Worm (Caenorhabditis elegans) whole organism, mixed stage, embryonic: ENCODE measurements around the gene F42A9.17.

Experiments
- M03D4.4 ChIP-seq: sonication (generic microtip); optimal IDR thresholded peaks from 2 replicates; lab custom pipeline; 2017; ENCODE audit warnings: mild to moderate bottlenecking, missing genetic modification characterization, missing compliant biosample characterization
- bed-3 ChIP-seq: fragments of 200-800 bp; sonication (Bioruptor generic); optimal IDR thresholded peaks from 3 replicates; lab custom pipeline; 2018; ENCODE audit warnings: mild to moderate bottlenecking, missing genetic modification characterization, moderate library complexity, missing compliant biosample characterization
- blmp-1 ChIP-seq: fragments of 150-350 bp; optimal IDR thresholded peaks from 2 replicates; lab custom pipeline; 2014; ENCODE audit warnings: missing biosample characterization, missing genetic modification characterization
- ceh-39 ChIP-seq: fragments of 150-350 bp; optimal IDR thresholded peaks from 2 replicates; lab custom pipeline; 2014; ENCODE audit warnings: missing biosample characterization, missing genetic modification characterization
- ceh-43 ChIP-seq: fragments of 200-800 bp; sonication (Bioruptor generic); optimal IDR thresholded peaks from 2 replicates; lab custom pipeline; 2018; ENCODE audit warnings: mild to moderate bottlenecking, missing genetic modification characterization, moderate library complexity, missing compliant biosample characterization
- ces-1 ChIP-seq: fragments of 150-350 bp; optimal IDR thresholded peaks from 2 replicates; lab custom pipeline; 2014; ENCODE audit warnings: missing biosample characterization, missing genetic modification reagents, missing genetic modification characterization
- cnd-1 ChIP-seq: fragments of 200-800 bp; sonication (Bioruptor generic); optimal IDR thresholded peaks from 2 replicates; lab custom pipeline; 2018; ENCODE audit warnings: mild to moderate bottlenecking, missing genetic modification characterization, missing compliant biosample characterization
- drap-1 ChIP-seq: fragments of 200-800 bp; sonication (Bioruptor generic); optimal IDR thresholded peaks from 3 replicates; lab custom pipeline; 2018; ENCODE audit warnings: mild to moderate bottlenecking, missing genetic modification characterization, missing compliant biosample characterization
- elt-3 ChIP-seq: fragments of 150-350 bp; optimal IDR thresholded peaks from 2 replicates; lab custom pipeline; 2014; ENCODE audit warnings: missing biosample characterization, missing genetic modification characterization
- flh-1 ChIP-seq: fragments of 200-800 bp; sonication (Bioruptor generic); optimal IDR thresholded peaks from 2 replicates; lab custom pipeline; 2018; ENCODE audit warnings: mild to moderate bottlenecking, missing genetic modification characterization, moderate library complexity, missing compliant biosample characterization
- ham-2 ChIP-seq: fragments of 200-800 bp; sonication (Bioruptor generic); optimal IDR thresholded peaks from 2 replicates; lab custom pipeline; 2018; ENCODE audit warnings: mild to moderate bottlenecking, missing genetic modification characterization, missing compliant biosample characterization
- hlh-1 ChIP-seq: fragments of 150-350 bp; optimal IDR thresholded peaks from 2 replicates; lab custom pipeline; 2014; ENCODE audit warnings: missing biosample characterization, missing genetic modification reagents, missing genetic modification characterization
- lin-13 ChIP-seq: fragments of 150-350 bp; optimal IDR thresholded peaks from 2 replicates; lab custom pipeline; 2014; ENCODE audit warnings: missing biosample characterization, missing genetic modification characterization
- lin-32 ChIP-seq: fragments of 200-800 bp; sonication (Bioruptor generic); optimal IDR thresholded peaks from 2 replicates; lab custom pipeline; 2018; ENCODE audit warnings: mild to moderate bottlenecking, missing genetic modification characterization, missing compliant biosample characterization
- lsy-2 ChIP-seq: fragments of 150-350 bp; optimal IDR thresholded peaks from 2 replicates; lab custom pipeline; 2014; ENCODE audit warnings: missing biosample characterization, missing genetic modification characterization
- mab-5 ChIP-seq: fragments of 150-350 bp; optimal IDR thresholded peaks from 2 replicates; lab custom pipeline; 2014; ENCODE audit warnings: missing biosample characterization, missing genetic modification characterization
- mep-1 ChIP-seq: fragments of 150-350 bp; optimal IDR thresholded peaks from 2 replicates; lab custom pipeline; 2017; ENCODE audit warnings: missing biosample characterization, missing genetic modification reagents, missing genetic modification characterization, inconsistent platforms
- mls-2 ChIP-seq: sonication (generic microtip); optimal IDR thresholded peaks from 2 replicates; lab custom pipeline; 2016; ENCODE audit warnings: mild to moderate bottlenecking, missing genetic modification characterization, moderate library complexity, missing compliant biosample characterization
- nhr-12 ChIP-seq: fragments of 150-350 bp; optimal IDR thresholded peaks from 2 replicates; lab custom pipeline; 2014; ENCODE audit warnings: missing biosample characterization, missing genetic modification characterization
- nhr-2 ChIP-seq: fragments of 150-350 bp; optimal IDR thresholded peaks from 2 replicates; lab custom pipeline; 2014; ENCODE audit warnings: missing biosample characterization, missing genetic modification characterization
- nhr-237 ChIP-seq: fragments of 150-350 bp; optimal IDR thresholded peaks from 2 replicates; lab custom pipeline; 2014; ENCODE audit warnings: missing biosample characterization, missing genetic modification characterization
- nhr-28 ChIP-seq: fragments of 150-350 bp; optimal IDR thresholded peaks from 2 replicates; lab custom pipeline; 2014; ENCODE audit warnings: missing biosample characterization, missing genetic modification characterization
- nhr-76 ChIP-seq: sonication (generic microtip); optimal IDR thresholded peaks from 2 replicates; lab custom pipeline; 2017; ENCODE audit warnings: missing biosample characterization, missing genetic modification characterization
- pha-4 ChIP-seq: fragments of 150-350 bp; optimal IDR thresholded peaks from 2 replicates; lab custom pipeline; 2018; ENCODE audit warnings: missing biosample characterization, missing genetic modification reagents, missing genetic modification characterization
- sem-2 ChIP-seq: fragments of 200-800 bp; sonication (Bioruptor generic); optimal IDR thresholded peaks from 2 replicates; lab custom pipeline; 2018; ENCODE audit warnings: mild to moderate bottlenecking, missing genetic modification characterization, missing compliant biosample characterization
- snpc-4 ChIP-seq: fragments of 150-350 bp; optimal IDR thresholded peaks from 2 replicates; lab custom pipeline; 2014; ENCODE audit warnings: missing biosample characterization, missing genetic modification characterization
- sptf-1 ChIP-seq: sonication (generic microtip); optimal IDR thresholded peaks from 2 replicates; lab custom pipeline; 2017; ENCODE audit warnings: mild to moderate bottlenecking, missing genetic modification characterization, moderate library complexity, missing compliant biosample characterization
- unc-120 ChIP-seq: sonication (generic microtip); optimal IDR thresholded peaks from 2 replicates; lab custom pipeline; 2017; ENCODE audit warnings: missing genetic modification characterization, missing compliant biosample characterization; ENCODE audit not compliant: poor library complexity, severe bottlenecking
- unc-39 ChIP-seq: fragments of 150-350 bp; optimal IDR thresholded peaks from 2 replicates; lab custom pipeline; 2014; ENCODE audit warnings: missing biosample characterization, missing genetic modification characterization
- unc-62 ChIP-seq: fragments of 150-350 bp; optimal IDR thresholded peaks from 2 replicates; lab custom pipeline; 2014; ENCODE audit warnings: missing biosample characterization, missing genetic modification reagents, missing genetic modification characterization
- zip-8 ChIP-seq: fragments of 150-350 bp; optimal IDR thresholded peaks from 2 replicates; lab custom pipeline; 2014; ENCODE audit warnings: missing biosample characterization, missing genetic modification characterization
- ztf-11 ChIP-seq: fragments of 150-350 bp; optimal IDR thresholded peaks from 2 replicates; lab custom pipeline; 2014; ENCODE audit warnings: missing biosample characterization, missing genetic modification characterization

F42A9.17 gene

ce11 chrIV:8605217-8605616, 6.5 kb downstream of the F42A9.17 start:
- TF ChIP-seq drap-1 (GFP tag; lab: Kevin White, UChicago) (no peak), hlh-1 (tag; lab: Kevin White, UChicago) (peak; percentile 42), lin-32 (GFP tag; lab: Kevin White, UChicago) (no peak), sptf-1 (tag; lab: Kevin White, UChicago) (no peak), bed-3 (GFP tag; lab: Kevin White, UChicago) (no peak), unc-120 (peak; percentile 65), lin-13 (tag; lab: Kevin White, UChicago) (no peak), ceh-39 (no peak), ham-2 (no peak), zip-8 (tag; lab: Kevin White, UChicago) (no peak), snpc-4 (tag; lab: Kevin White, UChicago) (no peak), nhr-28 (tag; lab: Kevin White, UChicago) (no peak), ztf-11 (tag; lab: Kevin White, UChicago) (no peak), ces-1 (GFP tag; lab: Kevin White, UChicago) (no peak), blmp-1 (tag; lab: Kevin White, UChicago) (no peak), unc-62 (GFP tag; lab: Kevin White, UChicago) (peak; percentile 7), lsy-2 (tag; lab: Kevin White, UChicago) (no peak), cnd-1 (tag; lab: Kevin White, UChicago) (no peak)

ce11 chrIV:8602877-8603276, 8.9 kb downstream of the F42A9.17 start, which contains the start of gene Y59H11AR.10:
Y59H11AR.10 (plus strand) TSS chrIV:8603177.
- TF ChIP-seq sptf-1 (tag; lab: Kevin White, UChicago) (no peak), unc-120 (no peak), nhr-2 (tag; lab: Kevin White, UChicago) (no peak), ceh-39 (no peak), zip-8 (tag; lab: Kevin White, UChicago) (no peak), mab-5 (tag; lab: Kevin White, UChicago) (no peak), elt-3 (no peak), nhr-76 (tag; lab: Kevin White, UChicago) (no peak), cnd-1 (tag; lab: Kevin White, UChicago) (no peak), ham-2 (no peak), unc-62 (GFP tag; lab: Kevin White, UChicago) (no peak), unc-39 (tag; lab: Kevin White, UChicago) (no peak), nhr-237 (tag; lab: Kevin White, UChicago) (no peak), lin-13 (tag; lab: Kevin White, UChicago) (no peak), drap-1 (GFP tag; lab: Kevin White, UChicago) (no peak), flh-1 (GFP tag; lab: Kevin White, UChicago) (no peak)

- TF ChIP-seq snpc-4 (tag; lab: Kevin White, UChicago) (no peak), elt-3 (no peak), unc-39 (tag; lab: Kevin White, UChicago) (no peak), mls-2 (tag; lab: Kevin White, UChicago) (no peak), ham-2 (no peak), nhr-28 (tag; lab: Kevin White, UChicago) (no peak), lin-32 (GFP tag; lab: Kevin White, UChicago) (no peak), nhr-2 (tag; lab: Kevin White, UChicago) (no peak), lsy-2 (tag; lab: Kevin White, UChicago) (no peak), M03D4.4 (tag; lab: Kevin White, UChicago) (no peak), ceh-43 (GFP tag; lab: Kevin White, UChicago) (no peak), nhr-12 (tag; lab: Kevin White, UChicago) (no peak), flh-1 (GFP tag; lab: Kevin White, UChicago) (no peak), pha-4 (tag; lab: Kevin White, UChicago) (no peak), zip-8 (tag; lab: Kevin White, UChicago) (no peak), lin-13 (tag; lab: Kevin White, UChicago) (no peak), hlh-1 (tag; lab: Kevin White, UChicago) (no peak), blmp-1 (tag; lab: Kevin White, UChicago) (no peak), ztf-11 (tag; lab: Kevin White, UChicago) (no peak)
- TF ChIP-seq, all 35 proteins: peak for 0
These were observed 10.9 kb downstream of the F42A9.17 start, which contains the start of gene Y59H11AR.4 for ce11 chrIV:8600712-8601330. Y59H11AR.4 (minus strand) TSS chrIV:8600762.

- no peak for TF ChIP-seq drap-1 (GFP tag; lab: Kevin White, UChicago)
- no peak for TF ChIP-seq ztf-11 (tag; lab: Kevin White, UChicago)
- TF ChIP-seq M03D4.4 (tag; lab: Kevin White, UChicago): no peak
- TF ChIP-seq mls-2 (tag; lab: Kevin White, UChicago): no peak
- TF ChIP-seq sptf-1 (tag; lab: Kevin White, UChicago): no peak
- TF ChIP-seq nhr-76 (tag; lab: Kevin White, UChicago): no peak
- TF ChIP-seq ces-1 (GFP tag; lab: Kevin White, UChicago): peak; percentile 59
- TF ChIP-seq flh-1 (GFP tag; lab: Kevin White, UChicago): no peak
- no peak for TF ChIP-seq lin-13 (tag; lab: Kevin White, UChicago)
- TF ChIP-seq pha-4 (tag; lab: Kevin White, UChicago): no peak
- peak; percentile 3 for TF ChIP-seq nhr-237 (tag; lab: Kevin White, UChicago)
- TF ChIP-seq sem-2 (GFP tag; lab: Kevin White, UChicago): no peak
- TF ChIP-seq mep-1 (tag; lab: Kevin White, UChicago): no peak
- TF ChIP-seq snpc-4 (tag; lab: Kevin White, UChicago): no peak
- no peak for TF ChIP-seq ceh-39
- no peak for TF ChIP-seq unc-39 (tag; lab: Kevin White, UChicago)
- peak; percentile 49 for TF ChIP-seq unc-120
- no peak for TF ChIP-seq bed-3 (GFP tag; lab: Kevin White, UChicago)
- TF ChIP-seq elt-3: no peak
- no peak for TF ChIP-seq nhr-28 (tag; lab: Kevin White, UChicago)
- peak; percentile 3 for TF ChIP-seq nhr-2 (tag; lab: Kevin White, UChicago)
These were observed 14.2 kb downstream of the F42A9.17 start for ce11 chrIV:8597504-8597903.
